Worm (Caenorhabditis elegans) whole organism, late embryonic: ENCODE results near the gene srh-40.

Source experiments
- lim-6 ChIP-seq: sonication (generic microtip); optimal IDR thresholded peaks from 2 replicates; lab custom pipeline; 2016; ENCODE audit warnings: missing genetic modification characterization, missing compliant biosample characterization
- tbx-2 ChIP-seq: sonication (generic microtip); optimal IDR thresholded peaks from 2 replicates; lab custom pipeline; 2016; ENCODE audit warnings: missing genetic modification characterization, missing compliant biosample characterization

DNA sequence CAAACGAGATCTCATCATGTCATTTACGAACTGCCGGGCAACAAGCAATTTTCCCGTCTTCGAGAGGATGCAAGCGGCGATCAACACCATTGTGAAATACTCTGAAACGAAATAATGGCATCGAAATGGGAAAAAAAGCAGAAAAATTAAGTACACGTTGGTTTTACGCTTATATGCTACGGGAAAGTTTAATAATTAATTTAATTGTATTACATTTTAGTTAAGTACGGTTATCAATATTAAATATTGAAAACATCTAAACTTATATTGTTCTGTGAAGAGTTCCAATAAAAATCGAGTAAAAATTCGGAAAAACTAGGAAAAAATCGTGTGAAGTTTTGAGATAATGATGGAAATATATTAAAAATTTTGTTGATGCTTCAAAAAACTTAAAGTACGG, 14.2 kb downstream of the srh-40 start, which contains the start of gene copd-1:
- no peak for TF ChIP-seq tbx-2 (tag; lab: Kevin White, UChicago)
- TF ChIP-seq lim-6 (tag; lab: Kevin White, UChicago), result no peak
